Worm (Caenorhabditis elegans) whole organism, young adult: ENCODE results near the gene F57H12.6.
A peak's percentile ranks its signal among the peaks of the same experiment; 100 is the strongest.

Source experiments
- B0336.3 ChIP-seq: fragments of 200-800 bp; sonication (Bioruptor generic); IDR thresholded peaks from 2 replicates; pipeline ENCODE4 v1.3.6; 2022; ENCODE audit warnings: missing genetic modification characterization, missing compliant biosample characterization
- C06A6.2 ChIP-seq: fragments of 200-800 bp; sonication (Bioruptor generic); conservative IDR thresholded peaks from 2 replicates; pipeline ENCODE4 v1.3.6; 2022; ENCODE audit warnings: missing genetic modification characterization, missing compliant biosample characterization
- D2030.7 ChIP-seq: fragments of 200-800 bp; sonication (Bioruptor generic); IDR thresholded peaks from 2 replicates; pipeline ENCODE4 v1.3.6; 2022; ENCODE audit warnings: missing genetic modification reagents, missing genetic modification characterization, missing compliant biosample characterization
- F23B12.7 ChIP-seq: sonication (generic microtip); optimal IDR thresholded peaks from 2 replicates; lab custom pipeline; 2017; ENCODE audit warnings: missing genetic modification characterization, mild to moderate bottlenecking, missing compliant biosample characterization, antibody characterized with exemption, moderate library complexity; ENCODE audit not compliant: insufficient read depth
- K11D2.4 ChIP-seq: fragments of 200-800 bp; sonication (Bioruptor generic); IDR thresholded peaks from 2 replicates; pipeline ENCODE4 v1.3.6; 2022; ENCODE audit warnings: missing genetic modification reagents, missing genetic modification characterization, missing compliant biosample characterization
- Y53F4B.3 ChIP-seq: fragments of 200-800 bp; sonication (Bioruptor generic); IDR thresholded peaks from 2 replicates; pipeline ENCODE4 v1.3.6; 2022; ENCODE audit warnings: missing genetic modification reagents, missing genetic modification characterization, missing compliant biosample characterization
- Y53G8AR.9 ChIP-seq: fragments of 200-800 bp; sonication (Bioruptor generic); conservative IDR thresholded peaks from 2 replicates; pipeline ENCODE4 v1.3.6; 2022; ENCODE audit warnings: missing genetic modification reagents, missing genetic modification characterization, missing compliant biosample characterization
- Y67H2A.10 ChIP-seq: fragments of 200-800 bp; sonication (Bioruptor generic); conservative IDR thresholded peaks from 2 replicates; pipeline ENCODE4 v1.3.6; 2022; ENCODE audit warnings: missing genetic modification reagents, missing genetic modification characterization, missing compliant biosample characterization
- Y79H2A.3 ChIP-seq: fragments of 200-800 bp; sonication (Bioruptor generic); conservative IDR thresholded peaks from 2 replicates; pipeline ENCODE4 v1.3.6; 2022; ENCODE audit warnings: missing genetic modification reagents, missing genetic modification characterization, missing compliant biosample characterization
- ZK185.1 ChIP-seq: sonication (generic microtip); optimal IDR thresholded peaks from 2 replicates; lab custom pipeline; 2016; ENCODE audit warnings: mild to moderate bottlenecking, missing genetic modification characterization, missing compliant biosample characterization; ENCODE audit not compliant: poor library complexity, severe bottlenecking
- akir-1 ChIP-seq: fragments of 200-800 bp; sonication (Bioruptor generic); optimal IDR thresholded peaks from 2 replicates; lab custom pipeline; 2018; ENCODE audit warnings: mild to moderate bottlenecking, missing genetic modification characterization, moderate library complexity, missing compliant biosample characterization
- atf-7 ChIP-seq: sonication (generic microtip); optimal IDR thresholded peaks from 2 replicates; lab custom pipeline; 2017; ENCODE audit warnings: mild to moderate bottlenecking, missing genetic modification characterization, missing compliant biosample characterization
- attf-3 ChIP-seq: fragments of 200-800 bp; sonication (Bioruptor generic); conservative IDR thresholded peaks from 2 replicates; pipeline ENCODE4 v1.3.6; 2022; ENCODE audit warnings: missing genetic modification reagents, missing genetic modification characterization, missing compliant biosample characterization
- attf-5 ChIP-seq: fragments of 200-800 bp; sonication (Bioruptor generic); optimal IDR thresholded peaks from 2 replicates; lab custom pipeline; 2018; ENCODE audit warnings: mild to moderate bottlenecking, missing genetic modification characterization, missing compliant biosample characterization
- cebp-1 ChIP-seq, 2 experiments: fragments of 200-800 bp in 1 of 2; sonication (Bioruptor generic) in 1 of 2; sonication (generic microtip) in 1 of 2; IDR thresholded peaks in 1 of 2; optimal IDR thresholded peaks in 1 of 2; 2 replicates each; pipeline versions ENCODE4 v1.3.6 to Lab custom; 2017 to 2022; ENCODE audit warnings: missing compliant biosample characterization in 2 of 2, missing genetic modification characterization in 2 of 2, mild to moderate bottlenecking in 1 of 2, missing genetic modification reagents in 1 of 2, moderate library complexity in 1 of 2
- ceh-91 ChIP-seq: fragments of 200-800 bp; sonication (Bioruptor generic); IDR thresholded peaks from 2 replicates; pipeline ENCODE4 v1.3.6; 2022; ENCODE audit warnings: missing genetic modification reagents, missing genetic modification characterization, missing compliant biosample characterization
- die-1 ChIP-seq: sonication (generic microtip); optimal IDR thresholded peaks from 2 replicates; lab custom pipeline; 2016; ENCODE audit warnings: missing genotype, mild to moderate bottlenecking, missing genetic modification characterization, missing compliant biosample characterization
- dpff-1 ChIP-seq: sonication (generic microtip); optimal IDR thresholded peaks from 2 replicates; lab custom pipeline; 2017; ENCODE audit warnings: mild to moderate bottlenecking, missing genetic modification characterization, missing compliant biosample characterization
- egrh-3 ChIP-seq: fragments of 200-800 bp; sonication (Bioruptor generic); IDR thresholded peaks from 2 replicates; pipeline ENCODE4 v1.3.6; 2022; ENCODE audit warnings: missing genetic modification reagents, missing genetic modification characterization, missing compliant biosample characterization
- ekl-4 ChIP-seq: fragments of 200-800 bp; sonication (Bioruptor generic); IDR thresholded peaks from 2 replicates; pipeline ENCODE4 v1.3.6; 2022; ENCODE audit warnings: missing genetic modification reagents, missing genetic modification characterization, missing compliant biosample characterization
- gei-17 ChIP-seq: fragments of 200-800 bp; sonication (Bioruptor generic); optimal IDR thresholded peaks from 2 replicates; lab custom pipeline; 2018; ENCODE audit warnings: mild to moderate bottlenecking, missing genetic modification characterization, missing compliant biosample characterization
- lag-1 ChIP-seq: fragments of 200-800 bp; sonication (Bioruptor generic); IDR thresholded peaks from 2 replicates; pipeline ENCODE4 v1.3.6; 2022; ENCODE audit warnings: missing genetic modification reagents, missing genetic modification characterization, missing compliant biosample characterization
- let-526 ChIP-seq: fragments of 200-800 bp; sonication (Bioruptor generic); IDR thresholded peaks from 2 replicates; pipeline ENCODE4 v1.3.6; 2022; ENCODE audit warnings: missing genetic modification reagents, missing genetic modification characterization, missing compliant biosample characterization
- lin-26 ChIP-seq: fragments of 200-800 bp; sonication (Bioruptor generic); IDR thresholded peaks from 2 replicates; pipeline ENCODE4 v1.3.6; 2022; ENCODE audit warnings: missing genetic modification reagents, missing genetic modification characterization, missing compliant biosample characterization
- lin-54 ChIP-seq: fragments of 200-800 bp; sonication (Bioruptor generic); optimal IDR thresholded peaks from 2 replicates; lab custom pipeline; 2018; ENCODE audit warnings: mild to moderate bottlenecking, missing genetic modification characterization, missing compliant biosample characterization
- lir-1 ChIP-seq: fragments of 200-800 bp; sonication (Bioruptor generic); conservative IDR thresholded peaks from 2 replicates; pipeline ENCODE4 v1.3.6; 2022; ENCODE audit warnings: missing genetic modification reagents, missing genetic modification characterization, missing compliant biosample characterization
- madf-3 ChIP-seq: fragments of 200-800 bp; sonication (Bioruptor generic); IDR thresholded peaks from 2 replicates; pipeline ENCODE4 v1.3.6; 2022; ENCODE audit warnings: missing genetic modification reagents, missing genetic modification characterization, missing compliant biosample characterization
- madf-8 ChIP-seq: fragments of 200-800 bp; sonication (Bioruptor generic); conservative IDR thresholded peaks from 2 replicates; pipeline ENCODE4 v1.3.6; 2022; ENCODE audit warnings: missing genetic modification reagents, missing genetic modification characterization, missing compliant biosample characterization
- nfyb-1 ChIP-seq: fragments of 200-800 bp; sonication (Bioruptor generic); IDR thresholded peaks from 2 replicates; pipeline ENCODE4 v1.3.6; 2022; ENCODE audit warnings: missing genetic modification reagents, missing genetic modification characterization, missing compliant biosample characterization
- nhr-120 ChIP-seq: fragments of 200-800 bp; sonication (Bioruptor generic); IDR thresholded peaks from 2 replicates; pipeline ENCODE4 v1.3.6; 2022; ENCODE audit warnings: missing genetic modification characterization, missing compliant biosample characterization
- nhr-179 ChIP-seq: sonication (generic microtip); optimal IDR thresholded peaks from 2 replicates; lab custom pipeline; 2016; ENCODE audit warnings: mild to moderate bottlenecking, missing genetic modification characterization, missing compliant biosample characterization
- nhr-80 ChIP-seq: sonication (generic microtip); optimal IDR thresholded peaks from 2 replicates; lab custom pipeline; 2016; ENCODE audit warnings: missing genetic modification characterization, missing compliant biosample characterization
- rpc-1 ChIP-seq, 2 experiments: fragments of 150-350 bp in 1 of 2; sonication (generic microtip) in 1 of 2; optimal IDR thresholded peaks; 2 replicates each; lab custom pipeline; 2014 to 2018; ENCODE audit warnings: missing biosample characterization in 1 of 2, missing genetic modification characterization in 1 of 2, missing genetic modification reagents in 1 of 2, missing genotype in 1 of 2
- sea-2 ChIP-seq: fragments of 200-800 bp; sonication (Bioruptor generic); IDR thresholded peaks from 2 replicates; pipeline ENCODE4 v1.3.6; 2022; ENCODE audit warnings: missing genetic modification characterization, missing compliant biosample characterization
- snpc-1.3 ChIP-seq: sonication (generic microtip); optimal IDR thresholded peaks from 2 replicates; lab custom pipeline; 2017; ENCODE audit warnings: missing genetic modification characterization, mild to moderate bottlenecking, missing compliant biosample characterization, antibody characterized with exemption, moderate library complexity, missing genotype, missing genetic modification reagents; ENCODE audit not compliant: insufficient read depth
- somi-1 ChIP-seq: fragments of 200-800 bp; sonication (Bioruptor generic); optimal IDR thresholded peaks from 2 replicates; lab custom pipeline; 2018; ENCODE audit warnings: mild to moderate bottlenecking, missing genetic modification characterization, missing compliant biosample characterization
- tbx-9 ChIP-seq: sonication (generic microtip); optimal IDR thresholded peaks from 2 replicates; lab custom pipeline; 2016; ENCODE audit warnings: borderline replicate concordance, missing genetic modification characterization, inconsistent platforms, missing compliant biosample characterization
- xnd-1 ChIP-seq: sonication (generic microtip); optimal IDR thresholded peaks from 2 replicates; lab custom pipeline; 2016; ENCODE audit warnings: missing genotype, missing genetic modification reagents, missing genetic modification characterization, missing compliant biosample characterization
- ztf-22 ChIP-seq: fragments of 200-800 bp; sonication (Bioruptor generic); optimal IDR thresholded peaks from 2 replicates; lab custom pipeline; 2018; ENCODE audit warnings: mild to moderate bottlenecking, missing genetic modification characterization, moderate library complexity, missing compliant biosample characterization

The F57H12.6 gene

DNA sequence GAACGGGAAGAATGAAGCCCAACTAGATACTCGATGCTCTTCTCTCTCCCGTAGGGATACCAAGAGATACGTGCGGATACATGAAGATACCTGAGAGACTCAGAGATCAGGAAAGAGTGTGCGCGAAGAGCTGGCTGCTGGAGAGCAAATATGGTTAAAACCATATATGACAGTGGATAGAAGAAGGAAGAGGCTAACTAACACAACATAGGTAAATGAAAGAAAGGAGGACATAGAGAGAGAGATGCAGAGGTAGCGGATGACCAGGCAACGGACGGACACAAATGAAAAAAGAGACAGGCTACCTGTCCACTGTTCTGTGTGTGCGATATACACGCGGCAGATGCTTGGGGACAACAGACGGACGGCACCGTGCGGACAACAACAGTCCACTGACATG lies 32.0 kb upstream of the F57H12.6 start:
- TF ChIP-seq attf-5 (GFP tag; lab: Kevin White, UChicago) (no peak), nhr-179 (tag; lab: Kevin White, UChicago) (no peak), Y53F4B.3 (no peak), dpff-1 (tag; lab: Kevin White, UChicago) (no peak), nhr-120 (GFP tag; lab: Robert Waterston, UW) (no peak), F23B12.7 (tag; lab: Kevin White, UChicago) (no peak)

DNA sequence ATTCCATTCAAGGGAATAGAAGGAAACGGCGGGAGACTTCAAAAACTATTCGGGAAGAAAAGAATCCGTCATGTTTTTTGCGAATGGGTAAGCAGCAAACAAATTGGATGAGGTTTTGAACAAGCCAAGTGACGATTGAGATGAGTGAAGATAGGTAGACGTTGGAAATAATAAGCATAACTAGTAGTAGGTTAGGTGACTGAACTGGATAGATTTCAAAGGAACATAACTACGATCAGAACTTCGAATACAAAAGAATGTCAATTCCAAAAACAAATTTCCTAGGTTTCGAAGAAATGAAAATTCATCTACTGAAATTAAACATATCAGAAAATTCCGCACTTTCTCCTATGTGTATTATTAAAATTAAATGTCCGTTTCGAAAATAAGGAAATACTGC lies 31.4 kb upstream of the F57H12.6 start:
- TF ChIP-seq akir-1 (no peak), attf-3 (GFP tag; lab: Robert Waterston, UW) (no peak), sea-2 (GFP tag; lab: Robert Waterston, UW) (no peak), atf-7 (tag; lab: Kevin White, UChicago) (no peak), K11D2.4 (GFP tag; lab: Robert Waterston, UW) (no peak)

DNA sequence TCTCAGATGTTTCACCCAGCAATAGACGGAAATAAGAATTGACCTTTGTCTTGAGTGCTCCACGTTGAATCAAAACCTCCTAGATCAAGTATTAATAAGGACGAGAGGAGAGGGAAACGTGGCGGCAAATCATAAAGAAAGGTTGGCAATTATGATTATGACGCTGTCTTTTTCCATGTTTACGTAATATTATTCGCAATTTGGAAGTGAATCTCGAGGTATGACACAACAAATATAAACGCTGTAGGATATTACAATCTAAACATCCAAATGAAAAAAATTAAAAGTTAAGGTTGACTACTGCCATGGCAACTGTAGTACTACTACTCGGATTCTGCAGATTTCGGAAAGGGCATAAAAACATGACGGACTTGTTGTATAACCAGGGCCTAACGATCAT lies 30.1 kb upstream of the F57H12.6 start:
- no peak for TF ChIP-seq lin-26 (GFP tag; lab: Robert Waterston, UW)
- no peak for TF ChIP-seq ztf-22 (GFP tag; lab: Kevin White, UChicago)
- TF ChIP-seq Y79H2A.3 (GFP tag; lab: Robert Waterston, UW): no peak
- no peak for TF ChIP-seq Y53F4B.3
- TF ChIP-seq xnd-1: no peak
- TF ChIP-seq tbx-9 (tag; lab: Kevin White, UChicago): no peak
- TF ChIP-seq snpc-1.3 (tag; lab: Kevin White, UChicago): no peak
- TF ChIP-seq die-1 (tag; lab: Kevin White, UChicago): no peak
- no peak for TF ChIP-seq attf-5 (GFP tag; lab: Kevin White, UChicago)
- TF ChIP-seq gei-17 (GFP tag; lab: Kevin White, UChicago): no peak
- TF ChIP-seq nfyb-1 (GFP tag; lab: Robert Waterston, UW): no peak
- TF ChIP-seq Y53G8AR.9 (GFP tag; lab: Robert Waterston, UW): no peak
- TF ChIP-seq, all 124 proteins: peak for 0

DNA sequence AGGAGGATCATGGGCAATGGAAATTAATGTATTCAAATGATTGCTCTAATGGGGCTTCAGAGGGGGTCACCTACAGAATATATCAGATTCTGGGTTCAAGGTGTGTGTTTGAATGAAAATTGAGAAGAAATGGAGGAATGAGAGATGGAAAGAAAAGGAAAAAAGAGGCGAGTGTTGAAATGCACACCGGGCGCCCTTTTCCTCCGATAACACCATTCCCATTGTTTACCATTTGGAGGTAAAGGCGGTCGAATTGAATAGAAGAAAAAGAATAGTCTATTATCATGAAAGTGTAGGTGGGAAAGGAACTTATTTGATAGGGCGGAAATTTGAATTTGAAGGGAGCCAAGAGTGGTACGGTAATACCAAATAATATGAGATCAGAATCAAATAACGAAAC lies 29.3 kb upstream of the F57H12.6 start:
- TF ChIP-seq nhr-80 (tag; lab: Kevin White, UChicago) (peak; percentile 64), ZK185.1 (tag; lab: Kevin White, UChicago) (no peak)

DNA sequence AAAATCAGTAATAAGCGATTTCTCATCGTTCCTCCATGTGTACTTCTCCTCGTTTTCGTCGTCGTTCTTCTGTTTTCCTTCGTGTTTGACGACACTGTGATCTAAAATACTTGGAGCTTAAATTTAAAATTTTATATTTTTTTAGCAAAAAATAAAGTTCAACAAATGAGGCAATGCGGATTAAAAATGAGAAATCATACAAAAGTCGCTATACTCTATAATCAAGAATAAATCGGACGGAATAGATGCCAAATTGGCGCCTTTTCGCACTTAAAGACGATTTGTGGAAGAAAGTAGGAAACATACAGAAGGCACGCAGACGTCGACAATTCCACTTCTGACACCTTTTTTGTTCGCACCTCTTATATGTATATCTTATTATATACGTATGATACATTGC lies 27.9 kb upstream of the F57H12.6 start, which contains the start of gene rig-4:
TSS of gene rig-4 (minus strand) at position 101 of the 400 bp plus-strand sequence.
- TF ChIP-seq rpc-1 (optimal IDR thresholded peaks at IDR 0.05; lab: Kevin White, UChicago) (no peak), rpc-1 (tag; optimal IDR thresholded peaks at IDR 0.05; lab: Kevin White, UChicago) (no peak), ekl-4 (GFP tag; lab: Robert Waterston, UW) (no peak), madf-3 (GFP tag; lab: Robert Waterston, UW) (no peak), B0336.3 (GFP tag; lab: Robert Waterston, UW) (no peak), cebp-1 (GFP tag; IDR thresholded peaks at IDR 0.05; lab: Robert Waterston, UW) (no peak), cebp-1 (tag; optimal IDR thresholded peaks at IDR 0.05; lab: Kevin White, UChicago) (no peak), attf-3 (GFP tag; lab: Robert Waterston, UW) (no peak)

DNA sequence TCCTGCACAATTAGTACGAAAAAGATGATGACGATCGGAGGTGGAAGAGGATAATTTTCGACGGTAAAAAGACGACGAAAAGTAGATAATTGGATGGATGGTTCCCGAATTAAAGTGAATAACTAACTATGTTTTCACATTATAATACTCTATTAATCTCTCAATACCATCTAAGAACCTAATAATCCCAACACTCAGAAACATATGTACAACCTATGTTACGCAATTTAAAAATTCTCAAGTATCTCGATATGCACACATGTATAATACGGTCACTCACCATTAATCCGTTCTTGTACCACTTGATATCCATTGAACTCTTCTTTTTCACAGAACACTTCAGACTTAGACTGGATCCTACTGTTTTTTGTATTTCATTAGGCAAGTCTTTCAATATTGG lies 24.7 kb upstream of the F57H12.6 start:
- TF ChIP-seq Y53F4B.3 (no peak), lir-1 (GFP tag; lab: Robert Waterston, UW) (no peak), egrh-3 (GFP tag; lab: Robert Waterston, UW) (no peak), lin-54 (GFP tag; lab: Kevin White, UChicago) (no peak), die-1 (tag; lab: Kevin White, UChicago) (no peak), C06A6.2 (GFP tag; lab: Robert Waterston, UW) (no peak), let-526 (GFP tag; lab: Robert Waterston, UW) (no peak), D2030.7 (GFP tag; lab: Robert Waterston, UW) (no peak), somi-1 (no peak), K11D2.4 (GFP tag; lab: Robert Waterston, UW) (no peak), lag-1 (GFP tag; lab: Robert Waterston, UW) (no peak), ceh-91 (no peak), madf-8 (GFP tag; lab: Robert Waterston, UW) (no peak), nhr-80 (tag; lab: Kevin White, UChicago) (no peak), Y67H2A.10 (GFP tag; lab: Robert Waterston, UW) (no peak)
